Fruit fly (Drosophila melanogaster) whole organism, wandering third instar larva: ENCODE measurements around the gene Cad89D.

Experiments
- Abd-B ChIP-seq: fragments of >200 bp; optimal IDR thresholded peaks from 2 replicates; lab custom pipeline; 2017; ENCODE audit warnings: missing biosample characterization, missing genetic modification characterization
- CG32264 ChIP-seq: fragments of 200-800 bp; sonication (Bioruptor generic); optimal IDR thresholded peaks from 2 replicates; lab custom pipeline; 2016; ENCODE audit warnings: missing biosample characterization, missing genetic modification characterization
- CG9705 ChIP-seq: fragments of 200-800 bp; sonication (Bioruptor generic); optimal IDR thresholded peaks from 2 replicates; lab custom pipeline; 2018; ENCODE audit warnings: missing biosample characterization, mild to moderate bottlenecking, missing genetic modification characterization
- CrebA ChIP-seq: fragments of 200-800 bp; sonication (Bioruptor generic); optimal IDR thresholded peaks from 2 replicates; lab custom pipeline; 2016; ENCODE audit warnings: missing biosample characterization, mild to moderate bottlenecking, missing genetic modification characterization, borderline replicate concordance
- Dfd ChIP-seq: fragments of >200 bp; optimal IDR thresholded peaks from 2 replicates; lab custom pipeline; 2017; ENCODE audit warnings: missing biosample characterization, missing genetic modification characterization
- Dif ChIP-seq: fragments of 200-275, 200-300 bp; sonication (Bioruptor generic); optimal IDR thresholded peaks from 2 replicates; lab custom pipeline; 2018; ENCODE audit warnings: missing biosample characterization, missing genetic modification characterization; ENCODE audit not compliant: partially characterized antibody
- GATAd ChIP-seq: sonication (Bioruptor generic); optimal IDR thresholded peaks from 2 replicates; lab custom pipeline; 2016; ENCODE audit warnings: missing biosample characterization, missing genetic modification characterization
- HLH106 ChIP-seq: fragments of 200-800 bp; optimal IDR thresholded peaks from 3 replicates; lab custom pipeline; 2019; ENCODE audit warnings: missing biosample characterization, mild to moderate bottlenecking, missing genetic modification characterization, moderate library complexity
- Hnf4 ChIP-seq: fragments of 200-800 bp; sonication (Bioruptor generic); optimal IDR thresholded peaks from 2 replicates; lab custom pipeline; 2016; ENCODE audit warnings: missing biosample characterization, mild to moderate bottlenecking, missing genetic modification characterization
- Hr78 ChIP-seq: fragments of >200 bp; optimal IDR thresholded peaks from 2 replicates; lab custom pipeline; 2017; ENCODE audit warnings: missing biosample characterization, missing genetic modification characterization
- Hr83 ChIP-seq: fragments of 200-300 bp; sonication (Bioruptor generic); optimal IDR thresholded peaks from 2 replicates; lab custom pipeline; 2016; ENCODE audit warnings: missing biosample characterization, mild to moderate bottlenecking, missing genetic modification characterization, moderate library complexity; ENCODE audit not compliant: poor library complexity, severe bottlenecking
- Jra ChIP-seq: sonication (Bioruptor generic); optimal IDR thresholded peaks from 2 replicates; lab custom pipeline; 2016; ENCODE audit warnings: missing biosample characterization, missing genetic modification characterization
- Mio ChIP-seq: sonication (Bioruptor generic); optimal IDR thresholded peaks from 2 replicates; lab custom pipeline; 2016; ENCODE audit warnings: missing biosample characterization, missing genetic modification characterization
- Myc ChIP-seq: fragments of >200 bp; optimal IDR thresholded peaks from 2 replicates; lab custom pipeline; 2017
- N ChIP-seq: fragments of >200 bp; optimal IDR thresholded peaks from 2 replicates; lab custom pipeline; 2018; ENCODE audit warnings: missing biosample characterization, missing external identifiers, missing genetic modification characterization
- OdsH ChIP-seq: fragments of 200-800 bp; sonication (Bioruptor generic); optimal IDR thresholded peaks from 2 replicates; lab custom pipeline; 2016; ENCODE audit warnings: missing biosample characterization, mild to moderate bottlenecking, missing genetic modification characterization
- Rel ChIP-seq, 2 experiments: fragments of 200-800 bp; sonication (Bioruptor generic) in 1 of 2; optimal IDR thresholded peaks; 2 replicates in 1 of 2; 3 replicates in 1 of 2; lab custom pipeline; 2016 to 2019; ENCODE audit warnings: mild to moderate bottlenecking in 2 of 2, missing biosample characterization in 2 of 2, missing genetic modification characterization in 2 of 2, moderate library complexity in 1 of 2
- Sp1 ChIP-seq: fragments of 200-800 bp; sonication (Bioruptor generic); optimal IDR thresholded peaks from 3 replicates; lab custom pipeline; 2019; ENCODE audit warnings: missing biosample characterization, mild to moderate bottlenecking, missing genetic modification characterization, moderate library complexity
- Vsx2 ChIP-seq: fragments of 200-300, 225-300 bp; sonication (Bioruptor generic); optimal IDR thresholded peaks from 2 replicates; lab custom pipeline; 2018; ENCODE audit warnings: missing biosample characterization, missing genetic modification characterization; ENCODE audit not compliant: partially characterized antibody
- br ChIP-seq: fragments of 200-800 bp; sonication (Bioruptor generic); optimal IDR thresholded peaks from 2 replicates; lab custom pipeline; 2016; ENCODE audit warnings: missing biosample characterization, missing genetic modification characterization
- brk ChIP-seq: fragments of 200-800 bp; sonication (Bioruptor generic); optimal IDR thresholded peaks from 2 replicates; lab custom pipeline; 2016; ENCODE audit warnings: missing biosample characterization, mild to moderate bottlenecking, missing genetic modification characterization
- dl ChIP-seq, 2 experiments: fragments of 175-275, 200-275 bp in 1 of 2; fragments of 200-275 bp in 1 of 2; sonication (Bioruptor generic); optimal IDR thresholded peaks; lab custom pipeline; 2018; ENCODE audit warnings: mild to moderate bottlenecking in 2 of 2, missing biosample characterization in 2 of 2, missing genetic modification characterization in 2 of 2, moderate library complexity in 2 of 2; ENCODE audit not compliant: partially characterized antibody in 2 of 2, insufficient read depth in 1 of 2
- dmrt93B ChIP-seq: fragments of 200-800 bp; sonication (Bioruptor generic); optimal IDR thresholded peaks from 2 replicates; lab custom pipeline; 2018; ENCODE audit warnings: missing biosample characterization, mild to moderate bottlenecking, missing genetic modification characterization
- dsf ChIP-seq: sonication (Bioruptor generic); optimal IDR thresholded peaks from 2 replicates; lab custom pipeline; 2016; ENCODE audit warnings: missing biosample characterization, missing genetic modification characterization, borderline replicate concordance
- ey ChIP-seq: fragments of 200-800 bp; sonication (Bioruptor generic); optimal IDR thresholded peaks from 2 replicates; lab custom pipeline; 2016; ENCODE audit warnings: missing biosample characterization, missing genetic modification characterization
- foxo ChIP-seq, 2 experiments: fragments of 200-800 bp; sonication (Bioruptor generic); optimal IDR thresholded peaks; 2 replicates in 1 of 2; 3 replicates in 1 of 2; lab custom pipeline; 2016 to 2017; ENCODE audit warnings: missing biosample characterization in 2 of 2, missing genetic modification characterization in 2 of 2
- fru ChIP-seq: fragments of 200-800 bp; sonication (Bioruptor generic); optimal IDR thresholded peaks from 3 replicates; lab custom pipeline; 2016; ENCODE audit warnings: missing biosample characterization, mild to moderate bottlenecking, missing genetic modification characterization
- h ChIP-seq: fragments of 200-800 bp; sonication (Bioruptor generic); optimal IDR thresholded peaks from 3 replicates; lab custom pipeline; 2016; ENCODE audit warnings: missing biosample characterization, mild to moderate bottlenecking, missing genetic modification characterization
- jim ChIP-seq: fragments of 175-275, 200-325 bp; sonication (Bioruptor generic); optimal IDR thresholded peaks from 2 replicates; lab custom pipeline; 2016; ENCODE audit warnings: missing biosample characterization, mild to moderate bottlenecking, missing genetic modification characterization
- lola ChIP-seq: fragments of >200 bp; optimal IDR thresholded peaks from 2 replicates; lab custom pipeline; 2017; ENCODE audit warnings: missing biosample characterization, missing genetic modification characterization
- pan ChIP-seq: fragments of >200 bp; optimal IDR thresholded peaks from 2 replicates; lab custom pipeline; 2017
- psq ChIP-seq: fragments of 200-800 bp; sonication (Bioruptor generic); optimal IDR thresholded peaks from 3 replicates; lab custom pipeline; 2017; ENCODE audit warnings: missing biosample characterization, mild to moderate bottlenecking, missing genetic modification characterization, moderate library complexity
- rgr ChIP-seq: fragments of 200-800 bp; sonication (Bioruptor generic); optimal IDR thresholded peaks from 3 replicates; lab custom pipeline; 2016; ENCODE audit warnings: missing biosample characterization, mild to moderate bottlenecking, missing genetic modification characterization
- sage ChIP-seq: fragments of 200-800 bp; sonication (Bioruptor generic); optimal IDR thresholded peaks from 2 replicates; lab custom pipeline; 2016; ENCODE audit warnings: missing biosample characterization, mild to moderate bottlenecking, missing genetic modification characterization
- sv ChIP-seq: fragments of 200-800 bp; sonication (Bioruptor generic); optimal IDR thresholded peaks from 3 replicates; lab custom pipeline; 2016; ENCODE audit warnings: missing biosample characterization, missing genetic modification characterization
- tai ChIP-seq: sonication (Bioruptor generic); optimal IDR thresholded peaks from 2 replicates; lab custom pipeline; 2016; ENCODE audit warnings: missing biosample characterization, missing genetic modification characterization
- usp ChIP-seq: fragments of >200 bp; optimal IDR thresholded peaks from 2 replicates; lab custom pipeline; 2017; ENCODE audit warnings: missing biosample characterization, missing genetic modification characterization
- woc ChIP-seq: sonication (Bioruptor generic); optimal IDR thresholded peaks from 2 replicates; lab custom pipeline; 2016; ENCODE audit warnings: missing biosample characterization, mild to moderate bottlenecking, missing genetic modification characterization

Gene Cad89D

DNA sequence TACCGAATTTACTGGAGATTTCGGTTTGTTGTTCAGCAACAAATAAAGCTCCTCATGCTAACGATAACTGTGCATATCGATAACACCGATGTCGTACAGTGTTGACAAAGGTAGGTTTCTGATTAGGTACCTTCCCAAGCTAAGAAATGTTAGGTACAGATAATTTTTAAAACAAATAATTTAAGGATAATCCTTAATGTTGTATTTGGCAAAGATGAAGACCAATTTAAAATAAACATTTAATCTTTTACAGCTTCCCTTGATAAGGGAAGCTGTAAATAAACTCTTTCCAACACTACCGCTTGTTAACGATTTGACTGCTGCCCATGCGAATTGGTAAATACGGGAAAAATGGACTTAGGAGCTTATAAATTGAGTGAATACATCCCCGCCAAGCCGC lies 52.3 kb downstream of the Cad89D start, which contains the start of the genes Ttc1 and CG14882:
Gene Ttc1, minus strand, starts transcription at position 71 of the 400 bp plus-strand sequence.
Gene CG14882, plus strand, starts transcription at position 271 of the 400 bp plus-strand sequence.
- TF ChIP-seq foxo (GFP tag; optimal IDR thresholded peaks at IDR 0.05; lab: Kevin White, UChicago) (peak; percentile 54 to 95), HLH106 (tag; lab: Kevin White, UChicago) (peak; percentile 77), Abd-B (GFP tag; lab: Kevin White, UChicago) (no peak), ey (peak; percentile 91), woc (peak; percentile 86), rgr (GFP tag; lab: Kevin White, UChicago) (peak; percentile 96), CrebA (GFP tag; lab: Kevin White, UChicago) (no peak), sage (GFP tag; lab: Kevin White, UChicago) (no peak), psq (GFP tag; lab: Kevin White, UChicago) (peak; percentile 83), sv (GFP tag; lab: Kevin White, UChicago) (peak; percentile 87), dl (GFP tag; optimal IDR thresholded peaks at IDR 0.05; lab: Kevin White, UChicago; ENCODE audit: insufficient read depth in 1 of 2, partially characterized antibody in 2 of 2) (no peak), CG9705 (peak; percentile 61), Myc (lab: Kevin White, UChicago) (peak; percentile 80), Hnf4 (GFP tag; lab: Kevin White, UChicago) (no peak), lola (GFP tag; lab: Kevin White, UChicago) (no peak), N (GFP tag; lab: Kevin White, UChicago) (no peak), dsf (GFP tag; lab: Kevin White, UChicago) (peak; percentile 27), Jra (GFP tag; lab: Kevin White, UChicago) (peak; percentile 94), CG32264 (GFP tag; lab: Kevin White, UChicago) (peak; percentile 56), h (GFP tag; lab: Kevin White, UChicago) (peak; percentile 93), Sp1 (peak; percentile 75), fru (GFP tag; lab: Kevin White, UChicago) (peak; percentile 93), jim (GFP tag; lab: Kevin White, UChicago) (no peak), Rel (GFP tag; optimal IDR thresholded peaks at IDR 0.05; lab: Kevin White, UChicago) (no peak), Rel (tag; optimal IDR thresholded peaks at IDR 0.05; lab: Kevin White, UChicago) (peak; percentile 24), OdsH (GFP tag; lab: Kevin White, UChicago) (peak; percentile 91), br (GFP tag; lab: Kevin White, UChicago) (peak; percentile 92)

DNA sequence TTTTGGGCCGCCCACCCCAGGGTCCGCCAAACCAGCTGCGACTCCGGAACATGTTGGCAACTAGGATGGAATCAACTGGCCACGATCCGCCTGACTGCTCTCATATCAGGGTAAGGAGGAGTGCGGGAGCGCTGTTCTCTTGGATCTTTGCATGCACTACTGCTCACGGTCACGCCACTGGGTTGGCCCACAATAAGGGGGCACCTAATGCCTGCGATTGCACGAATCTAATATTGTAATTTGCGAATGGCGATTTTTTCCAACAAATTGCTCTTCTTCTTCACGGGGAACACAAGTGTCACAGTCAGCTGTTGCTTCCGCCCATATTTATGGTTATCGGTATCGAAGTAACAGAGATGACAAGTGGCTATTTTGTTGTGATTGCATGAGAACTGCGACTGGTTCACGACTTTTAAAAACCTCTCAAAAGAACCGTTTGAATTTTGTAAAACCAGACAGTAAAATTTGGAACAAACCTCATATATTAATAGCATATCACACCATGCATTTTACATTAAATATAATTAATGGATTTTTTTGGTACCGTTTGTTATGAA lies 53.8 kb downstream of the Cad89D start, which contains the start of gene ema:
Gene ema, minus strand, starts transcription at position 295 of the 557 bp plus-strand sequence.
- TF ChIP-seq br (GFP tag; lab: Kevin White, UChicago) (no peak), psq (GFP tag; lab: Kevin White, UChicago) (no peak), HLH106 (tag; lab: Kevin White, UChicago) (peak; percentile 37), h (GFP tag; lab: Kevin White, UChicago) (no peak), Sp1 (peak; percentile 12), ey (peak; percentile 6), Rel (GFP tag; optimal IDR thresholded peaks at IDR 0.05; lab: Kevin White, UChicago) (no peak), Rel (tag; optimal IDR thresholded peaks at IDR 0.05; lab: Kevin White, UChicago) (peak; percentile 45), sage (GFP tag; lab: Kevin White, UChicago) (no peak), pan (lab: Kevin White, UChicago) (no peak), N (GFP tag; lab: Kevin White, UChicago) (no peak), dl (GFP tag; optimal IDR thresholded peaks at IDR 0.05; lab: Kevin White, UChicago; ENCODE audit: insufficient read depth in 1 of 2, partially characterized antibody in 2 of 2) (no peak), CrebA (GFP tag; lab: Kevin White, UChicago) (no peak), Jra (GFP tag; lab: Kevin White, UChicago) (no peak), fru (GFP tag; lab: Kevin White, UChicago) (no peak), CG32264 (GFP tag; lab: Kevin White, UChicago) (no peak), Dif (no peak), usp (no peak), jim (GFP tag; lab: Kevin White, UChicago) (no peak), dsf (GFP tag; lab: Kevin White, UChicago) (no peak), lola (GFP tag; lab: Kevin White, UChicago) (no peak), Myc (lab: Kevin White, UChicago) (peak; percentile 28), Vsx2 (GFP tag; lab: Kevin White, UChicago) (no peak), tai (GFP tag; lab: Kevin White, UChicago) (no peak), Abd-B (GFP tag; lab: Kevin White, UChicago) (no peak), dmrt93B (GFP tag; lab: Kevin White, UChicago) (no peak), CG9705 (peak; percentile 27), foxo (GFP tag; optimal IDR thresholded peaks at IDR 0.05; lab: Kevin White, UChicago) (peak in 1 of 2 experiments; percentile 36), Hr78 (GFP tag; lab: Kevin White, UChicago) (no peak), GATAd (GFP tag; lab: Kevin White, UChicago) (no peak), Hnf4 (GFP tag; lab: Kevin White, UChicago) (no peak), Dfd (GFP tag; lab: Kevin White, UChicago) (no peak), Mio (GFP tag; lab: Kevin White, UChicago) (no peak), woc (peak; percentile 79), sv (GFP tag; lab: Kevin White, UChicago) (peak; percentile 9), Hr83 (peak; percentile 50), rgr (GFP tag; lab: Kevin White, UChicago) (peak; percentile 16), OdsH (GFP tag; lab: Kevin White, UChicago) (no peak), brk (GFP tag; lab: Kevin White, UChicago) (no peak)
